Worm (Caenorhabditis elegans) whole organism, late embryonic: ENCODE data around the gene mrps-2.

Source experiments
- F13H6.1 ChIP-seq: sonication (generic microtip); optimal IDR thresholded peaks from 2 replicates; lab custom pipeline; 2016; ENCODE audit warnings: missing genetic modification characterization, missing compliant biosample characterization
- ceh-6 ChIP-seq: fragments of 200-800 bp; sonication (Bioruptor generic); optimal IDR thresholded peaks from 2 replicates; lab custom pipeline; 2018; ENCODE audit warnings: mild to moderate bottlenecking, missing genetic modification characterization, missing compliant biosample characterization
- che-1 ChIP-seq: sonication (generic microtip); optimal IDR thresholded peaks from 2 replicates; lab custom pipeline; 2016; ENCODE audit warnings: mild to moderate bottlenecking, missing genetic modification characterization, missing compliant biosample characterization
- lin-11 ChIP-seq: fragments of 200-800 bp; sonication (Bioruptor generic); optimal IDR thresholded peaks from 2 replicates; lab custom pipeline; 2018; ENCODE audit warnings: mild to moderate bottlenecking, missing genetic modification characterization, missing compliant biosample characterization
- ref-2 ChIP-seq: sonication (generic microtip); optimal IDR thresholded peaks from 2 replicates; lab custom pipeline; 2016; ENCODE audit warnings: missing genetic modification characterization, missing compliant biosample characterization

DNA sequence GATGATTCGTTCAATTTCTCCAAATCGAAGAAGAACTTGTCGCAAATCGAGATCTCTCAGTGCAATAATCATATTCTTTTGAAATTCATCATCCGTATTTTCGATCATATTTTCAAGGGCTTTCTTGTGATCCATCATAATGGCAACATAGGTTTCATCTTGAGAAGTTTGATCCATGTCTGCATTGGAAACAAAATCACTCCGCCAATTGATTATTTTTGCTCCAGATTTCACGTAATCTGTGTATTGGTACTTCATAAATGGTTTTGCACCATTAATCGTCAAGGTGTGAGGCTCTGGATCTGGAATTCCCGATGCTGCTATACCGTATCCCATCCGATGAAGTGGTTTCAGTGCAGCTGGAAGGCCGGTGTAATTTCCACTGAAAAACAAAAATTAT, 50.9 kb downstream of the mrps-2 start:
- TF ChIP-seq ref-2 (no peak), lin-11 (tag; lab: Kevin White, UChicago) (no peak), ceh-6 (GFP tag; lab: Kevin White, UChicago) (no peak), che-1 (tag; lab: Kevin White, UChicago) (no peak), F13H6.1 (no peak)
